Fruit fly (Drosophila melanogaster) whole organism, embryonic: ENCODE results near the gene CG8326.

ENCODE experiments used
- Aef1 ChIP-seq: fragments of 200-800 bp; sonication (Bioruptor generic); IDR thresholded peaks from 3 replicates; pipeline ENCODE4 v1.3.6; 2022; ENCODE audit warnings: missing biosample characterization, missing genetic modification characterization
- BEAF-32 ChIP-seq: fragments of 200-800 bp; sonication (Bioruptor generic); optimal IDR thresholded peaks from 3 replicates; lab custom pipeline; 2017; ENCODE audit warnings: missing biosample characterization, missing genetic modification characterization, mild to moderate bottlenecking, moderate library complexity, missing genetic modification reagents
- CG10274 ChIP-seq: fragments of 200-800 bp; sonication (Bioruptor generic); optimal IDR thresholded peaks from 3 replicates; lab custom pipeline; 2017; ENCODE audit warnings: missing biosample characterization, mild to moderate bottlenecking, missing genetic modification characterization
- CG10565 ChIP-seq: fragments of 200-800 bp; sonication (Bioruptor generic); optimal IDR thresholded peaks from 3 replicates; lab custom pipeline; 2016; ENCODE audit warnings: missing biosample characterization, mild to moderate bottlenecking, missing genetic modification characterization
- CG10959 ChIP-seq: fragments of 200-800 bp; sonication (Bioruptor generic); IDR thresholded peaks from 2 replicates; pipeline ENCODE4 v1.3.6; 2022; ENCODE audit warnings: missing biosample characterization, missing genetic modification characterization
- CG13287 ChIP-seq: fragments of 200-800 bp; sonication (Bioruptor generic); IDR thresholded peaks from 2 replicates; pipeline ENCODE4 v1.3.6; 2022; ENCODE audit warnings: missing biosample characterization, missing genetic modification characterization; ENCODE audit not compliant: partially characterized antibody
- CG14860 ChIP-seq: fragments of 200-800 bp; sonication (Bioruptor generic); IDR thresholded peaks from 3 replicates; pipeline ENCODE4 v1.3.6; 2022; ENCODE audit warnings: missing biosample characterization, missing genetic modification characterization; ENCODE audit not compliant: partially characterized antibody
- CG15514 ChIP-seq: fragments of 200-800 bp; sonication (Bioruptor generic); optimal IDR thresholded peaks from 3 replicates; lab custom pipeline; 2017; ENCODE audit warnings: missing biosample characterization, missing genetic modification characterization, mild to moderate bottlenecking, moderate library complexity, missing genetic modification reagents
- CG17829 ChIP-seq: fragments of 200-800 bp; optimal IDR thresholded peaks from 2 replicates; lab custom pipeline; 2019; ENCODE audit warnings: missing biosample characterization, mild to moderate bottlenecking, missing genetic modification characterization, moderate library complexity
- CG17912 ChIP-seq: fragments of 200-800 bp; sonication (Bioruptor generic); optimal IDR thresholded peaks from 2 replicates; lab custom pipeline; 2018; ENCODE audit warnings: missing biosample characterization, mild to moderate bottlenecking, missing genetic modification characterization
- CG18262 ChIP-seq: fragments of 200-800 bp; optimal IDR thresholded peaks from 3 replicates; lab custom pipeline; 2019; ENCODE audit warnings: missing biosample characterization, mild to moderate bottlenecking, missing genetic modification characterization, moderate library complexity
- CG34422 ChIP-seq: fragments of 200-800 bp; sonication (Bioruptor generic); IDR thresholded peaks from 3 replicates; pipeline ENCODE4 v1.3.6; 2022; ENCODE audit warnings: missing biosample characterization, missing genetic modification characterization
- CG3995 ChIP-seq: fragments of 200-800 bp; sonication (Bioruptor generic); optimal IDR thresholded peaks from 3 replicates; lab custom pipeline; 2016; ENCODE audit warnings: missing biosample characterization, missing genetic modification characterization
- CG6791 ChIP-seq: fragments of 200-800 bp; sonication (Bioruptor generic); IDR thresholded peaks from 3 replicates; pipeline ENCODE4 v1.3.6; 2022; ENCODE audit warnings: missing biosample characterization, missing genetic modification characterization; ENCODE audit not compliant: partially characterized antibody
- CG7745 ChIP-seq: fragments of 200-800 bp; sonication (Bioruptor generic); optimal IDR thresholded peaks from 2 replicates; lab custom pipeline; 2018; ENCODE audit warnings: missing biosample characterization, mild to moderate bottlenecking, missing genetic modification characterization, moderate library complexity
- CG8290 ChIP-seq, 3 experiments: fragments of 200-800 bp; sonication (Bioruptor generic); optimal IDR thresholded peaks; 2 replicates each; lab custom pipeline; 2016 to 2019; ENCODE audit warnings: missing biosample characterization in 3 of 3, missing genetic modification characterization in 3 of 3, mild to moderate bottlenecking in 2 of 3, moderate library complexity in 1 of 3
- CG8359 ChIP-seq: fragments of 200-800 bp; sonication (Bioruptor generic); optimal IDR thresholded peaks from 2 replicates; lab custom pipeline; 2017; ENCODE audit warnings: missing biosample characterization, mild to moderate bottlenecking, missing genetic modification characterization, borderline replicate concordance
- CG8924 ChIP-seq: fragments of 200-800 bp; optimal IDR thresholded peaks from 3 replicates; lab custom pipeline; 2019; ENCODE audit warnings: missing biosample characterization, mild to moderate bottlenecking, missing genetic modification characterization, moderate library complexity
- CoRest ChIP-seq: fragments of 200-800 bp; sonication (Bioruptor generic); optimal IDR thresholded peaks from 3 replicates; lab custom pipeline; 2018; ENCODE audit warnings: missing biosample characterization, mild to moderate bottlenecking, missing genetic modification characterization, moderate library complexity
- Ets97D ChIP-seq: fragments of 200-800 bp; sonication (Bioruptor generic); optimal IDR thresholded peaks from 3 replicates; lab custom pipeline; 2016; ENCODE audit warnings: missing biosample characterization, missing genetic modification characterization
- GATAe ChIP-seq: fragments of 200-800 bp; sonication (Bioruptor generic); conservative IDR thresholded peaks from 2 replicates; pipeline ENCODE4 v1.3.6; 2022; ENCODE audit warnings: missing biosample characterization, missing genetic modification characterization
- Hand ChIP-seq: fragments of 200-800 bp; sonication (Bioruptor generic); optimal IDR thresholded peaks from 2 replicates; lab custom pipeline; 2017; ENCODE audit warnings: mild to moderate bottlenecking, missing biosample characterization, missing genetic modification reagents, missing genetic modification characterization
- Hr3 ChIP-seq: fragments of 200-800 bp; sonication (Bioruptor generic); optimal IDR thresholded peaks from 3 replicates; lab custom pipeline; 2016; ENCODE audit warnings: missing biosample characterization, missing genetic modification characterization
- Jarid2 ChIP-seq: fragments of 200-800 bp; sonication (Bioruptor generic); optimal IDR thresholded peaks from 3 replicates; lab custom pipeline; 2017; ENCODE audit warnings: mild to moderate bottlenecking, missing biosample characterization, missing genetic modification reagents, missing genetic modification characterization
- Kr ChIP-seq: fragments of 200-800 bp; sonication (Bioruptor generic); optimal IDR thresholded peaks from 2 replicates; lab custom pipeline; 2017; ENCODE audit warnings: missing biosample characterization, mild to moderate bottlenecking, missing genetic modification characterization
- MBD-R2 ChIP-seq: fragments of 200-800 bp; sonication (Bioruptor generic); IDR thresholded peaks from 2 replicates; pipeline ENCODE4 v1.3.6; 2022; ENCODE audit warnings: missing biosample characterization, missing genetic modification characterization
- MTF-1 ChIP-seq: fragments of 200-800 bp; sonication (Bioruptor generic); optimal IDR thresholded peaks from 2 replicates; lab custom pipeline; 2018; ENCODE audit warnings: missing biosample characterization, mild to moderate bottlenecking, missing genetic modification characterization, borderline replicate concordance
- Optix ChIP-seq: fragments of 200-800 bp; sonication (Bioruptor generic); IDR thresholded peaks from 3 replicates; pipeline ENCODE4 v1.3.6; 2022; ENCODE audit warnings: missing biosample characterization, missing genetic modification characterization
- Rfx ChIP-seq: fragments of 200-800 bp; sonication (Bioruptor generic); IDR thresholded peaks from 2 replicates; pipeline ENCODE4 v1.3.6; 2022; ENCODE audit warnings: missing biosample characterization, missing genetic modification characterization
- Sin3A ChIP-seq: fragments of >200 bp; optimal IDR thresholded peaks from 2 replicates; lab custom pipeline; 2018
- dm ChIP-seq: fragments of 200-800 bp; sonication (Bioruptor generic); optimal IDR thresholded peaks from 3 replicates; lab custom pipeline; 2016; ENCODE audit warnings: missing biosample characterization, missing genetic modification characterization
- dpn ChIP-seq, 2 experiments: fragments of 200-800 bp; sonication (Bioruptor generic); optimal IDR thresholded peaks; 3 replicates each; lab custom pipeline; 2016; ENCODE audit warnings: missing biosample characterization in 2 of 2, missing genetic modification characterization in 2 of 2
- ewg ChIP-seq: fragments of 200-800 bp; sonication (Bioruptor generic); optimal IDR thresholded peaks from 3 replicates; lab custom pipeline; 2017; ENCODE audit warnings: mild to moderate bottlenecking, missing biosample characterization, missing genetic modification reagents, missing genetic modification characterization
- fu2 ChIP-seq: fragments of 200-800 bp; sonication (Bioruptor generic); optimal IDR thresholded peaks from 2 replicates; lab custom pipeline; 2016; ENCODE audit warnings: missing biosample characterization, missing genetic modification characterization
- gcm2 ChIP-seq: fragments of 200-800 bp; sonication (Bioruptor generic); optimal IDR thresholded peaks from 2 replicates; lab custom pipeline; 2016; ENCODE audit warnings: missing biosample characterization, missing genetic modification characterization
- gfzf ChIP-seq: fragments of 200-800 bp; sonication (Bioruptor generic); optimal IDR thresholded peaks from 2 replicates; lab custom pipeline; 2016; ENCODE audit warnings: missing biosample characterization, mild to moderate bottlenecking, missing genetic modification characterization, moderate library complexity
- h ChIP-seq: fragments of >200 bp; optimal IDR thresholded peaks from 2 replicates; lab custom pipeline; 2017
- ham ChIP-seq: fragments of 200-800 bp; sonication (Bioruptor generic); IDR thresholded peaks from 2 replicates; pipeline ENCODE4 v1.3.6; 2022; ENCODE audit warnings: missing biosample characterization, missing genetic modification characterization
- hth ChIP-seq: fragments of >200 bp; optimal IDR thresholded peaks from 2 replicates; lab custom pipeline; 2017; ENCODE audit warnings: inconsistent platforms
- jumu ChIP-seq: fragments of 200-800 bp; sonication (Bioruptor generic); optimal IDR thresholded peaks from 3 replicates; lab custom pipeline; 2016; ENCODE audit warnings: missing biosample characterization, missing genetic modification characterization
- kni ChIP-seq: fragments of 200-800 bp; sonication (Bioruptor generic); optimal IDR thresholded peaks from 3 replicates; lab custom pipeline; 2017; ENCODE audit warnings: mild to moderate bottlenecking, missing biosample characterization, missing genetic modification reagents, missing genetic modification characterization
- lilli ChIP-seq: fragments of 200-800 bp; sonication (Bioruptor generic); optimal IDR thresholded peaks from 3 replicates; lab custom pipeline; 2016; ENCODE audit warnings: missing biosample characterization, missing genetic modification characterization
- mirr ChIP-seq: fragments of 200-800 bp; sonication (Bioruptor generic); optimal IDR thresholded peaks from 3 replicates; lab custom pipeline; 2018; ENCODE audit warnings: missing biosample characterization, mild to moderate bottlenecking, missing genetic modification characterization
- nau ChIP-seq: fragments of 200-800 bp; sonication (Bioruptor generic); optimal IDR thresholded peaks from 3 replicates; lab custom pipeline; 2017; ENCODE audit warnings: missing biosample characterization, mild to moderate bottlenecking, missing genetic modification characterization, missing genetic modification reagents
- pum ChIP-seq: fragments of 200-800 bp; sonication (Bioruptor generic); optimal IDR thresholded peaks from 2 replicates; lab custom pipeline; 2016; ENCODE audit warnings: missing biosample characterization, missing genetic modification characterization
- run ChIP-seq: fragments of 200-800 bp; sonication (Bioruptor generic); optimal IDR thresholded peaks from 3 replicates; lab custom pipeline; 2018; ENCODE audit warnings: missing biosample characterization, mild to moderate bottlenecking, missing genetic modification characterization
- salm ChIP-seq: fragments of 200-800 bp; sonication (Bioruptor generic); optimal IDR thresholded peaks from 2 replicates; lab custom pipeline; 2018; ENCODE audit warnings: missing biosample characterization, mild to moderate bottlenecking, missing genetic modification characterization
- sens-2 ChIP-seq: fragments of 200-800 bp; sonication (Bioruptor generic); IDR thresholded peaks from 2 replicates; pipeline ENCODE4 v1.3.6; 2022; ENCODE audit warnings: missing biosample characterization, missing genetic modification characterization
- so ChIP-seq: fragments of 200-800 bp; sonication (Bioruptor generic); IDR thresholded peaks from 3 replicates; pipeline ENCODE4 v1.3.6; 2022; ENCODE audit warnings: missing biosample characterization, missing genetic modification characterization
- ssp ChIP-seq: fragments of 200-800 bp; sonication (Bioruptor generic); IDR thresholded peaks from 2 replicates; pipeline ENCODE4 v1.3.6; 2022; ENCODE audit warnings: missing biosample characterization, missing genetic modification characterization

The CG8326 gene

dm6 chrX:17631996-17632612, 2.8 kb upstream of the CG8326 start, which contains the start of the genes corolla and ND-24 (continued):
- TF ChIP-seq Optix (GFP tag; lab: Robert Waterston, UW) (peak; percentile 70; the same call in 2 of the 3 replicates), Hand (GFP tag; lab: Kevin White, UChicago) (no peak), CG8924 (tag; lab: Kevin White, UChicago) (peak; percentile 59), BEAF-32 (GFP tag; lab: Kevin White, UChicago) (peak; percentile 89), Rfx (GFP tag; lab: Robert Waterston, UW) (peak; percentile 92), pum (GFP tag; lab: Kevin White, UChicago) (peak; percentile 89), CG8290 (GFP tag; optimal IDR thresholded peaks at IDR 0.05; lab: Kevin White, UChicago) (peak; percentile 82), CG8290 (tag; optimal IDR thresholded peaks at IDR 0.05; lab: Kevin White, UChicago) (peak in 1 of 2 experiments; percentile 54), CG7745 (no peak), salm (peak; percentile 16), Ets97D (GFP tag; lab: Kevin White, UChicago) (peak; percentile 81), fu2 (GFP tag; lab: Kevin White, UChicago) (peak; percentile 71), mirr (GFP tag; lab: Kevin White, UChicago) (no peak), so (GFP tag; lab: Robert Waterston, UW) (peak; percentile 84; the same call in 2 of the 3 replicates), CG17912 (GFP tag; lab: Kevin White, UChicago) (no peak), CoRest (peak; percentile 82), dm (peak; percentile 64), Kr (GFP tag; lab: Kevin White, UChicago) (no peak), CG17829 (tag; lab: Kevin White, UChicago) (peak; percentile 70), CG8359 (GFP tag; lab: Kevin White, UChicago) (no peak), CG34422 (GFP tag; lab: Robert Waterston, UW) (peak; percentile 90), dpn (GFP tag; optimal IDR thresholded peaks at IDR 0.05; lab: Kevin White, UChicago) (peak; percentile 87 to 89), MTF-1 (GFP tag; lab: Kevin White, UChicago) (no peak), Aef1 (GFP tag; lab: Robert Waterston, UW) (peak; percentile 88), sens-2 (GFP tag; lab: Robert Waterston, UW) (peak; percentile 48; the same call in 1 of the 2 replicates), Hr3 (peak; percentile 87), CG18262 (tag; lab: Kevin White, UChicago) (peak; percentile 68), nau (GFP tag; lab: Kevin White, UChicago) (peak; percentile 44), run (tag; lab: Kevin White, UChicago) (no peak), ssp (GFP tag; lab: Robert Waterston, UW) (peak; percentile 84), jumu (peak; percentile 82), CG14860 (GFP tag; lab: Robert Waterston, UW) (peak; percentile 87), kni (no peak), CG15514 (peak; percentile 84), GATAe (GFP tag; lab: Robert Waterston, UW) (no peak; the same call in 1 of the 2 replicates), gfzf (GFP tag; lab: Kevin White, UChicago) (peak; percentile 45), CG3995 (GFP tag; lab: Kevin White, UChicago) (peak; percentile 92), ham (GFP tag; lab: Robert Waterston, UW) (no peak), CG10565 (GFP tag; lab: Kevin White, UChicago) (peak; percentile 1), MBD-R2 (GFP tag; lab: Robert Waterston, UW) (peak; percentile 85), CG13287 (GFP tag; lab: Robert Waterston, UW) (peak; percentile 92), CG6791 (peak; percentile 81), CG10274 (GFP tag; lab: Kevin White, UChicago) (no peak), CG10959 (peak; percentile 85), gcm2 (GFP tag; lab: Kevin White, UChicago) (peak; percentile 43), h (no peak), ewg (GFP tag; lab: Kevin White, UChicago) (peak; percentile 49), Sin3A (lab: Kevin White, UChicago) (peak; percentile 75), Jarid2 (GFP tag; lab: Kevin White, UChicago) (no peak), hth (lab: Kevin White, UChicago) (no peak), lilli (GFP tag; lab: Kevin White, UChicago) (peak; percentile 93)
